Worm (Caenorhabditis elegans): Measurements from ENCODE around the gene fce-2.

Gene fce-2

ce11 chrV:20460808-20461207, 35.7 kb downstream of the fce-2 start, which contains the start of gene B0250.18:
TSS of gene B0250.18 (minus strand) at chrV:20460908.
- TF ChIP-seq nhr-20 (tag; optimal IDR thresholded peaks at IDR 0.05) (no peak), F16B12.6 (tag; optimal IDR thresholded peaks at IDR 0.05) (no peak), C34B4.2 (tag; optimal IDR thresholded peaks at IDR 0.05) (no peak), lin-14 (GFP tag; optimal IDR thresholded peaks at IDR 0.05) (no peak), ceh-82 (tag; optimal IDR thresholded peaks at IDR 0.05) (no peak)

ce11 chrV:20464778-20465177, 39.7 kb downstream of the fce-2 start:
- TF ChIP-seq pag-3 (tag; optimal IDR thresholded peaks at IDR 0.05; ENCODE audit: borderline replicate concordance, insufficient read depth) = no peak
- no peak for TF ChIP-seq vab-15 (tag; optimal IDR thresholded peaks at IDR 0.05)
- TF ChIP-seq lin-15B (tag; optimal IDR thresholded peaks at IDR 0.05) = no peak
- no peak for TF ChIP-seq ceh-82 (tag; optimal IDR thresholded peaks at IDR 0.05)
- TF ChIP-seq fkh-8 (tag; optimal IDR thresholded peaks at IDR 0.05) = no peak
- TF ChIP-seq nhr-237 (tag; optimal IDR thresholded peaks at IDR 0.05) = no peak
- TF ChIP-seq lin-14 (GFP tag; optimal IDR thresholded peaks at IDR 0.05) = no peak
- no peak for TF ChIP-seq C34B4.2 (tag; optimal IDR thresholded peaks at IDR 0.05)
- no peak for TF ChIP-seq unc-62 (GFP tag; optimal IDR thresholded peaks at IDR 0.05)
- no peak for TF ChIP-seq tlp-1 (tag; optimal IDR thresholded peaks at IDR 0.05)
- TF ChIP-seq swsn-7 (tag; optimal IDR thresholded peaks at IDR 0.05) = no peak
- TF ChIP-seq rnt-1 (tag; optimal IDR thresholded peaks at IDR 0.05) = no peak
- TF ChIP-seq unc-86 (tag; optimal IDR thresholded peaks at IDR 0.05) = no peak
- TF ChIP-seq mef-2 (tag; optimal IDR thresholded peaks at IDR 0.05) = no peak
- TF ChIP-seq ets-5 (GFP tag; IDR thresholded peaks at IDR 0.05) = no peak
- TF ChIP-seq efl-3 (GFP tag; optimal IDR thresholded peaks at IDR 0.05) = no peak
- no peak for TF ChIP-seq egl-27 (tag; optimal IDR thresholded peaks at IDR 0.05)
- TF ChIP-seq unc-130 (tag; optimal IDR thresholded peaks at IDR 0.05) = no peak
- no peak for TF ChIP-seq lin-13 (GFP tag; optimal IDR thresholded peaks at IDR 0.05)

- no peak for TF ChIP-seq pqm-1 (tag; optimal IDR thresholded peaks at IDR 0.05)
- no peak for TF ChIP-seq lin-13 (GFP tag; optimal IDR thresholded peaks at IDR 0.05)
- TF ChIP-seq dsc-1 (tag; optimal IDR thresholded peaks at IDR 0.05) = no peak
- no peak for TF ChIP-seq ama-1 (optimal IDR thresholded peaks at IDR 0.05)
- TF ChIP-seq mef-2 (tag; optimal IDR thresholded peaks at IDR 0.05) = no peak
- no peak for TF ChIP-seq nhr-19 (GFP tag; conservative IDR thresholded peaks at IDR 0.05)
- TF ChIP-seq xbp-1 (tag; optimal IDR thresholded peaks at IDR 0.05) = no peak
- TF ChIP-seq nhr-84 (tag; optimal IDR thresholded peaks at IDR 0.05) = no peak
- no peak for TF ChIP-seq nhr-11 (tag; optimal IDR thresholded peaks at IDR 0.05)
- TF ChIP-seq sup-37 (GFP tag; optimal IDR thresholded peaks at IDR 0.05) = no peak
- TF ChIP-seq isw-1 (GFP tag; IDR thresholded peaks at IDR 0.05) = no peak
- no peak for TF ChIP-seq nhr-77 (tag; optimal IDR thresholded peaks at IDR 0.05)
- no peak for TF ChIP-seq C04F5.9 (tag; optimal IDR thresholded peaks at IDR 0.05)
Measured at ce11 chrV:20470385-20470784, 45.3 kb downstream of the fce-2 start, which contains the start of gene B0250.8. TSS of gene B0250.8 (minus strand) at chrV:20470485.

- TF ChIP-seq nhr-85 (tag) (peak; percentile 6), zag-1 (tag; optimal IDR thresholded peaks at IDR 0.05) (no peak)
Measured at ce11 chrV:20475029-20475428, 49.9 kb downstream of the fce-2 start.

- TF ChIP-seq jun-1 (tag; optimal IDR thresholded peaks at IDR 0.05) = no peak
- TF ChIP-seq sup-37 (GFP tag; optimal IDR thresholded peaks at IDR 0.05) = no peak
- TF ChIP-seq efl-1 (optimal IDR thresholded peaks at IDR 0.05) = no peak
- peak in 1 of 2 experiments; percentile 47 for TF ChIP-seq efl-1 (GFP tag; optimal IDR thresholded peaks at IDR 0.05 in 1 of 2)
- peak in 1 of 2 experiments; percentile 21 for TF ChIP-seq lsy-2 (tag; optimal IDR thresholded peaks at IDR 0.05)
- TF ChIP-seq zip-4 (GFP tag; optimal IDR thresholded peaks at IDR 0.05) = no peak
Measured at ce11 chrV:20475830-20476229, 50.7 kb downstream of the fce-2 start, which contains the start of gene B0250.7. TSS of gene B0250.7 (minus strand) at chrV:20476061.
